Fruit fly (Drosophila melanogaster) whole organism, embryonic: ENCODE results near the gene Rpn9.

Experiments
- BtbVII ChIP-seq: fragments of 200-800 bp; sonication (Bioruptor generic); optimal IDR thresholded peaks from 3 replicates; lab custom pipeline; 2017; ENCODE audit warnings: missing biosample characterization, mild to moderate bottlenecking, missing genetic modification characterization
- CG10462 ChIP-seq: fragments of 200-800 bp; sonication (Bioruptor generic); optimal IDR thresholded peaks from 2 replicates; lab custom pipeline; 2016; ENCODE audit warnings: missing biosample characterization, missing genetic modification characterization
- CG10543 ChIP-seq: fragments of 200-800 bp; sonication (Bioruptor generic); optimal IDR thresholded peaks from 3 replicates; lab custom pipeline; 2017; ENCODE audit warnings: missing biosample characterization, mild to moderate bottlenecking, missing genetic modification characterization, moderate library complexity
- CG10979 ChIP-seq: fragments of 200-800 bp; sonication (Bioruptor generic); optimal IDR thresholded peaks from 2 replicates; lab custom pipeline; 2018; ENCODE audit warnings: missing biosample characterization, mild to moderate bottlenecking, missing genetic modification characterization, moderate library complexity
- CG11560 ChIP-seq: fragments of 200-800 bp; sonication (Bioruptor generic); IDR thresholded peaks from 3 replicates; pipeline ENCODE4 v1.3.6; 2022; ENCODE audit warnings: missing biosample characterization, missing genetic modification characterization
- CG12219 ChIP-seq: fragments of 200-800 bp; sonication (Bioruptor generic); optimal IDR thresholded peaks from 3 replicates; lab custom pipeline; 2018; ENCODE audit warnings: missing biosample characterization, mild to moderate bottlenecking, missing genetic modification characterization
- CG12769 ChIP-seq: fragments of 200-800 bp; sonication (Bioruptor generic); optimal IDR thresholded peaks from 2 replicates; lab custom pipeline; 2019; ENCODE audit warnings: missing biosample characterization, mild to moderate bottlenecking, missing genetic modification characterization, moderate library complexity
- CG12942 ChIP-seq: fragments of 200-800 bp; sonication (Bioruptor generic); optimal IDR thresholded peaks from 3 replicates; lab custom pipeline; 2016; ENCODE audit warnings: missing biosample characterization, missing genetic modification characterization
- CG13287 ChIP-seq: fragments of 200-800 bp; sonication (Bioruptor generic); IDR thresholded peaks from 2 replicates; pipeline ENCODE4 v1.3.6; 2022; ENCODE audit warnings: missing biosample characterization, missing genetic modification characterization; ENCODE audit not compliant: partially characterized antibody
- CG15011 ChIP-seq: fragments of 200-800 bp; sonication (Bioruptor generic); optimal IDR thresholded peaks from 3 replicates; lab custom pipeline; 2018; ENCODE audit warnings: missing biosample characterization, mild to moderate bottlenecking, missing genetic modification characterization
- CG15269 ChIP-seq: fragments of 200-800 bp; sonication (Bioruptor generic); optimal IDR thresholded peaks from 2 replicates; lab custom pipeline; 2018; ENCODE audit warnings: missing biosample characterization, mild to moderate bottlenecking, missing genetic modification characterization, moderate library complexity
- CG15479 ChIP-seq: fragments of 200-800 bp; sonication (Bioruptor generic); optimal IDR thresholded peaks from 3 replicates; lab custom pipeline; 2019; ENCODE audit warnings: missing biosample characterization, mild to moderate bottlenecking, missing genetic modification characterization, moderate library complexity
- CG16779 ChIP-seq: fragments of 200-800 bp; sonication (Bioruptor generic); IDR thresholded peaks from 2 replicates; pipeline ENCODE4 v1.3.6; 2022; ENCODE audit warnings: missing biosample characterization, missing genetic modification characterization
- CG16813 ChIP-seq: fragments of 200-800 bp; sonication (Bioruptor generic); IDR thresholded peaks from 3 replicates; pipeline ENCODE4 v1.3.6; 2022; ENCODE audit warnings: missing biosample characterization, missing genetic modification characterization; ENCODE audit not compliant: partially characterized antibody
- CG17359 ChIP-seq: fragments of 200-800 bp; sonication (Bioruptor generic); optimal IDR thresholded peaks from 3 replicates; lab custom pipeline; 2018; ENCODE audit warnings: missing biosample characterization, mild to moderate bottlenecking, missing genetic modification characterization, moderate library complexity
- CG17361 ChIP-seq: fragments of 200-800 bp; sonication (Bioruptor generic); IDR thresholded peaks from 3 replicates; pipeline ENCODE4 v1.3.6; 2022; ENCODE audit warnings: missing biosample characterization, missing genetic modification characterization
- CG17912 ChIP-seq: fragments of 200-800 bp; sonication (Bioruptor generic); optimal IDR thresholded peaks from 2 replicates; lab custom pipeline; 2018; ENCODE audit warnings: missing biosample characterization, mild to moderate bottlenecking, missing genetic modification characterization
- CG1792 ChIP-seq: fragments of 200-800 bp; sonication (Bioruptor generic); optimal IDR thresholded peaks from 2 replicates; lab custom pipeline; 2016; ENCODE audit warnings: missing biosample characterization, missing genetic modification characterization
- CG2120 ChIP-seq: fragments of 200-800 bp; sonication (Bioruptor generic); optimal IDR thresholded peaks from 3 replicates; lab custom pipeline; 2016; ENCODE audit warnings: missing biosample characterization, missing genetic modification characterization
- CG2199 ChIP-seq: fragments of 200-800 bp; sonication (Bioruptor generic); IDR thresholded peaks from 3 replicates; pipeline ENCODE4 v1.3.6; 2022; ENCODE audit warnings: missing biosample characterization, missing genetic modification characterization
- CG2875 ChIP-seq: fragments of 200-800 bp; sonication (Bioruptor generic); optimal IDR thresholded peaks from 2 replicates; lab custom pipeline; 2017; ENCODE audit warnings: missing biosample characterization, mild to moderate bottlenecking, missing genetic modification characterization, missing genetic modification reagents
- CG3065 ChIP-seq: fragments of 200-800 bp; sonication (Bioruptor generic); optimal IDR thresholded peaks from 2 replicates; lab custom pipeline; 2016; ENCODE audit warnings: missing biosample characterization, missing genetic modification characterization
- CG4854 ChIP-seq: fragments of 200-800 bp; sonication (Bioruptor generic); optimal IDR thresholded peaks from 2 replicates; lab custom pipeline; 2016; ENCODE audit warnings: missing biosample characterization, missing genetic modification characterization, inconsistent platforms
- CG6791 ChIP-seq: fragments of 200-800 bp; sonication (Bioruptor generic); IDR thresholded peaks from 3 replicates; pipeline ENCODE4 v1.3.6; 2022; ENCODE audit warnings: missing biosample characterization, missing genetic modification characterization; ENCODE audit not compliant: partially characterized antibody
- CG6854 ChIP-seq: fragments of 200-800 bp; sonication (Bioruptor generic); optimal IDR thresholded peaks from 3 replicates; lab custom pipeline; 2017; ENCODE audit warnings: missing biosample characterization, mild to moderate bottlenecking, missing genetic modification characterization
- CG7963 ChIP-seq: fragments of 200-800 bp; sonication (Bioruptor generic); IDR thresholded peaks from 3 replicates; pipeline ENCODE4 v1.3.6; 2022; ENCODE audit warnings: missing biosample characterization, missing genetic modification characterization; ENCODE audit not compliant: partially characterized antibody
- Dad ChIP-seq: fragments of 200-800 bp; sonication (Bioruptor generic); optimal IDR thresholded peaks from 3 replicates; lab custom pipeline; 2016; ENCODE audit warnings: missing biosample characterization, missing genetic modification characterization
- Ets65A ChIP-seq: fragments of 200-800 bp; sonication (Bioruptor generic); peaks from one replicate; lab custom pipeline; 2016; ENCODE audit warnings: missing biosample characterization, missing genetic modification characterization
- Ets97D ChIP-seq: fragments of 200-800 bp; sonication (Bioruptor generic); optimal IDR thresholded peaks from 3 replicates; lab custom pipeline; 2016; ENCODE audit warnings: missing biosample characterization, missing genetic modification characterization
- HHEX ChIP-seq: fragments of 200-800 bp; sonication (Bioruptor generic); optimal IDR thresholded peaks from 3 replicates; lab custom pipeline; 2017; ENCODE audit warnings: missing biosample characterization, mild to moderate bottlenecking, missing genetic modification characterization, missing genetic modification reagents
- HLH54F ChIP-seq: fragments of 200-800 bp; sonication (Bioruptor generic); optimal IDR thresholded peaks from 3 replicates; lab custom pipeline; 2016; ENCODE audit warnings: missing biosample characterization, missing genetic modification characterization
- Hand ChIP-seq: fragments of 200-800 bp; sonication (Bioruptor generic); optimal IDR thresholded peaks from 2 replicates; lab custom pipeline; 2017; ENCODE audit warnings: mild to moderate bottlenecking, missing biosample characterization, missing genetic modification reagents, missing genetic modification characterization
- ab ChIP-seq: fragments of 200-800 bp; sonication (Bioruptor generic); optimal IDR thresholded peaks from 2 replicates; lab custom pipeline; 2016; ENCODE audit warnings: missing biosample characterization, missing genetic modification characterization
- ac ChIP-seq: fragments of 200-800 bp; sonication (Bioruptor generic); optimal IDR thresholded peaks from 3 replicates; lab custom pipeline; 2017; ENCODE audit warnings: missing biosample characterization, mild to moderate bottlenecking, missing genetic modification characterization
- al ChIP-seq: fragments of 200-800 bp; sonication (Bioruptor generic); IDR thresholded peaks from 2 replicates; pipeline ENCODE4 v1.3.6; 2022; ENCODE audit warnings: missing biosample characterization, missing genetic modification characterization
- amos ChIP-seq: fragments of 200-800 bp; sonication (Bioruptor generic); IDR thresholded peaks from 2 replicates; pipeline ENCODE4 v1.3.6; 2022; ENCODE audit warnings: missing biosample characterization, missing genetic modification characterization; ENCODE audit not compliant: partially characterized antibody
- ap ChIP-seq: fragments of 200-800 bp; sonication (Bioruptor generic); IDR thresholded peaks from 2 replicates; pipeline ENCODE4 v1.3.6; 2022; ENCODE audit warnings: missing biosample characterization, missing genetic modification characterization
- btn ChIP-seq: fragments of 200-800 bp; sonication (Bioruptor generic); optimal IDR thresholded peaks from 2 replicates; lab custom pipeline; 2016; ENCODE audit warnings: missing biosample characterization, missing genetic modification characterization
- crc ChIP-seq: fragments of 200-800 bp; sonication (Bioruptor generic); optimal IDR thresholded peaks from 2 replicates; lab custom pipeline; 2016; ENCODE audit warnings: missing biosample characterization, missing genetic modification characterization
- gce ChIP-seq: fragments of 200-800 bp; sonication (Bioruptor generic); IDR thresholded peaks from 3 replicates; pipeline ENCODE4 v1.3.6; 2022; ENCODE audit warnings: missing biosample characterization, missing genetic modification characterization
- kni ChIP-seq: fragments of 200-800 bp; sonication (Bioruptor generic); optimal IDR thresholded peaks from 3 replicates; lab custom pipeline; 2017; ENCODE audit warnings: mild to moderate bottlenecking, missing biosample characterization, missing genetic modification reagents, missing genetic modification characterization
- luna ChIP-seq: fragments of 200-800 bp; sonication (Bioruptor generic); optimal IDR thresholded peaks from 2 replicates; lab custom pipeline; 2016; ENCODE audit warnings: missing biosample characterization, missing genetic modification characterization
- nom ChIP-seq: fragments of 200-800 bp; sonication (Bioruptor generic); optimal IDR thresholded peaks from 2 replicates; lab custom pipeline; 2017; ENCODE audit warnings: missing biosample characterization, missing genetic modification characterization, mild to moderate bottlenecking, moderate library complexity, missing genetic modification reagents
- pita ChIP-seq: fragments of 200-800 bp; sonication (Bioruptor generic); optimal IDR thresholded peaks from 2 replicates; lab custom pipeline; 2017; ENCODE audit warnings: missing biosample characterization, mild to moderate bottlenecking, missing genetic modification characterization
- prd ChIP-seq, 3 experiments: fragments of >200 bp in 2 of 3; fragments of 200-800 bp in 1 of 3; sonication (Bioruptor generic) in 1 of 3; optimal IDR thresholded peaks in 2 of 3; IDR thresholded peaks in 1 of 3; 2 replicates in 2 of 3; 3 replicates in 1 of 3; pipeline versions ENCODE4 v1.3.6 to Lab custom; 2017 to 2022; ENCODE audit warnings: missing biosample characterization in 1 of 3, missing genetic modification characterization in 1 of 3
- schlank ChIP-seq: fragments of 200-800 bp; sonication (Bioruptor generic); optimal IDR thresholded peaks from 2 replicates; lab custom pipeline; 2018; ENCODE audit warnings: missing biosample characterization, mild to moderate bottlenecking, missing genetic modification characterization
- vfl ChIP-seq: fragments of 200-800 bp; sonication (Bioruptor generic); optimal IDR thresholded peaks from 2 replicates; lab custom pipeline; 2016; ENCODE audit warnings: missing biosample characterization, missing genetic modification characterization
- zen2 ChIP-seq: fragments of 200-800 bp; sonication (Bioruptor generic); IDR thresholded peaks from 3 replicates; pipeline ENCODE4 v1.3.6; 2022; ENCODE audit warnings: missing biosample characterization, missing genetic modification characterization; ENCODE audit not compliant: partially characterized antibody
- zfh2 ChIP-seq: fragments of 200-800 bp; sonication (Bioruptor generic); optimal IDR thresholded peaks from 2 replicates; lab custom pipeline; 2016; ENCODE audit warnings: missing biosample characterization, missing genetic modification characterization

The Rpn9 gene

DNA sequence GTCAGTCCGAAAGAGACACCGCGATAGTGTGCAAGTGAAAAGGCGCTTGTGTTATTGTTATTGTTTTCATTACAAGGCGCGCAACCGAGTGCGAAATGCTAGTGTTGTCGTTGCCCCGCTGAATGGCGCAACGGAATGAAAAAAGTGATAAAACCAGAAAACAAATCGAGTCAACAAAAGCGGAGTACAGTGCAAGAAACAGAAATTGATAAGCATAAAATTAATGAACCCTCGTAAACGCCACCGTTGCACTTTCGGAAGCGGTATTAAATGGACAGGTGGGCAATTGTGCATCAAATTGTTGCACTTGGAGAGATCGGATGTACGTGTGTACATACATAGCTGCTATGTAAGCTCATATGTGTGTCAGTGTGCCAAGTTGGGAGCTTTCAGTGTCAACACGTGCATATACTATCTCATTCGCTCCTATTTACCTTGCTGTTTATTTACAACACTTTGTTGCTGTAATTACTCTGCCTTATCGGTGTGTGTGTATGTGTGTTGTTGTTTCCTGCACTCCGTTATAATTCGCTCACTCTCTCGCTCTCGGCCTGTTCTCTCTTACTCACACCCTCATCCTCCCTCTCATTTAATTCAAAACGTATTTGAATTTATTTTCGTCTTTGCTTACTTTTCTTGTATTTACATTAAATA is 9.8 kb downstream of the Rpn9 start (continued):
- TF ChIP-seq CG10979 (tag; lab: Kevin White, UChicago) (peak; percentile 18), gce (GFP tag; lab: Robert Waterston, UW) (peak; percentile 91), CG11560 (no peak), Dad (GFP tag; lab: Kevin White, UChicago) (no peak), vfl (GFP tag; lab: Kevin White, UChicago) (no peak), CG15269 (tag; lab: Kevin White, UChicago) (peak; percentile 2), ab (GFP tag; lab: Kevin White, UChicago) (no peak), CG17912 (GFP tag; lab: Kevin White, UChicago) (peak; percentile 32), prd (optimal IDR thresholded peaks at IDR 0.05; lab: Kevin White, UChicago) (no peak), prd (GFP tag; IDR thresholded peaks at IDR 0.05; lab: Robert Waterston, UW) (peak; percentile 41; the same call in 1 of the 3 replicates), CG15479 (peak; percentile 22), crc (GFP tag; lab: Kevin White, UChicago) (no peak), schlank (tag; lab: Kevin White, UChicago) (peak; percentile 32), CG12769 (tag; lab: Kevin White, UChicago) (no peak), CG12219 (GFP tag; lab: Kevin White, UChicago) (peak; percentile 14), CG4854 (GFP tag; lab: Kevin White, UChicago) (peak; percentile 37), CG13287 (no peak), HLH54F (GFP tag; lab: Kevin White, UChicago) (no peak), CG10462 (peak; percentile 21), Ets97D (GFP tag; lab: Kevin White, UChicago) (no peak), al (GFP tag; lab: Robert Waterston, UW) (no peak), CG15011 (GFP tag; lab: Kevin White, UChicago) (no peak), CG7963 (GFP tag; lab: Robert Waterston, UW) (no peak), CG2120 (GFP tag; lab: Kevin White, UChicago) (no peak), pita (GFP tag; lab: Kevin White, UChicago) (no peak), CG16813 (no peak), amos (GFP tag; lab: Robert Waterston, UW) (no peak; the same call in 1 of the 2 replicates), CG16779 (no peak), CG17359 (tag; lab: Kevin White, UChicago) (peak; percentile 84), CG1792 (GFP tag; lab: Kevin White, UChicago) (no peak), nom (GFP tag; lab: Kevin White, UChicago) (peak; percentile 54), CG2199 (GFP tag; lab: Robert Waterston, UW) (0 out of 3 replicates have a peak, but pooled peaks have one; percentile 42), CG2875 (peak; percentile 68), CG12942 (GFP tag; lab: Kevin White, UChicago) (no peak), CG6854 (GFP tag; lab: Kevin White, UChicago) (peak; percentile 41), btn (no peak), zfh2 (GFP tag; lab: Kevin White, UChicago) (no peak), zen2 (GFP tag; lab: Robert Waterston, UW) (no peak), CG3065 (no peak), CG10543 (GFP tag; lab: Kevin White, UChicago) (peak; percentile 44), CG6791 (GFP tag; lab: Robert Waterston, UW) (no peak), Hand (GFP tag; lab: Kevin White, UChicago) (no peak), CG17361 (GFP tag; lab: Robert Waterston, UW) (no peak), Ets65A (GFP tag; lab: Kevin White, UChicago) (no peak), ap (GFP tag; lab: Robert Waterston, UW) (no peak), HHEX (GFP tag; lab: Kevin White, UChicago) (peak; percentile 84), BtbVII (no peak), ac (GFP tag; lab: Kevin White, UChicago) (no peak), luna (GFP tag; lab: Kevin White, UChicago) (no peak), kni (GFP tag; lab: Kevin White, UChicago) (peak; percentile 70)
